Worm (Caenorhabditis elegans): Measurements from ENCODE around the gene T13C2.7.

- no peak for TF ChIP-seq pha-4 (GFP tag; IDR thresholded peaks at IDR 0.05)
- TF ChIP-seq pha-4 (tag; optimal IDR thresholded peaks at IDR 0.05) = no peak
- no peak for TF ChIP-seq T26A8.4 (GFP tag; IDR thresholded peaks at IDR 0.05)
- no peak for TF ChIP-seq fos-1 (tag; optimal IDR thresholded peaks at IDR 0.05)
- TF ChIP-seq nhr-76 (tag; optimal IDR thresholded peaks at IDR 0.05) = no peak
- TF ChIP-seq ztf-7 (tag; optimal IDR thresholded peaks at IDR 0.05) = no peak
- TF ChIP-seq unc-62 (GFP tag; optimal IDR thresholded peaks at IDR 0.05 in 1 of 2) = no peak
- no peak for TF ChIP-seq unc-62 (tag; optimal IDR thresholded peaks at IDR 0.05)
- no peak for TF ChIP-seq ama-1 (optimal IDR thresholded peaks at IDR 0.05)
- TF ChIP-seq spr-1 (tag; optimal IDR thresholded peaks at IDR 0.05) = no peak
- no peak for TF ChIP-seq snpc-4 (tag; optimal IDR thresholded peaks at IDR 0.05)
- TF ChIP-seq pqm-1 (tag; optimal IDR thresholded peaks at IDR 0.05) = no peak
- TF ChIP-seq R02D3.7 (tag; optimal IDR thresholded peaks at IDR 0.05) = no peak
- no peak for TF ChIP-seq hif-1 (tag; optimal IDR thresholded peaks at IDR 0.05)
- no peak for TF ChIP-seq lin-39 (tag; optimal IDR thresholded peaks at IDR 0.05)
- TF ChIP-seq gei-8 (GFP tag; optimal IDR thresholded peaks at IDR 0.05) = no peak
Measured at ce11 chrII:6807162-6807561, 28.0 kb downstream of the T13C2.7 start, which contains the start of gene F31E8.5.

All from whole organism, L4 larva.